Worm (Caenorhabditis elegans): ENCODE data around the gene srh-141.

srh-141 gene

DNA sequence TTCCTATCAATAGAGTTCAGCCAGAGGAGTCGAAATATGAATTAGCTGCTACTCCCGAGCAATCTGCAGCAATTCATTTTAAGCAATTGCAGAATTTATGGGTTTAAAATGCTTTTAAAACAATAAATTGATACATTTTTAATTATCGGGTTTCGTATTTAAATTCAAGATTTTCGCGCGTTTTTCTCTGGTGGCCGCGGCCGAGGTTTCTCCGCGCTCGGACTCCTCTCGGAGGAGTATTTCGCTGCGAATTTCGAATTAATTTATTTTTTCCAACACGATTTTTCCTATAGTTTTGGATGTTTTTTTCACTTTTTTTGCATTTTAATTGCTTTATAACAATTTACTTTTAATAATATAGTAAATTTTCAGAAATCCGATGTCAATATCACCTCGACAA, 42.2 kb upstream of the srh-141 start, which contains the start of gene F13A7.14 (continued):
- TF ChIP-seq efl-1 (GFP tag; optimal IDR thresholded peaks at IDR 0.05), result peak; percentile 73
- no peak for TF ChIP-seq snpc-4 (GFP tag; optimal IDR thresholded peaks at IDR 0.05)
- peak in 3 of 4 experiments; percentile 53 to 72 (median 69) for TF ChIP-seq snpc-4 (tag; optimal IDR thresholded peaks at IDR 0.05)
- no peak for TF ChIP-seq B0019.2 (GFP tag; conservative IDR thresholded peaks at IDR 0.05)
- TF ChIP-seq mel-28 (tag; optimal IDR thresholded peaks at IDR 0.05; ENCODE audit: borderline replicate concordance), result no peak
- TF ChIP-seq madf-3 (GFP tag; IDR thresholded peaks at IDR 0.05), result no peak
- TF ChIP-seq snpc-1.3 (tag; optimal IDR thresholded peaks at IDR 0.05; ENCODE audit: insufficient read depth), result peak; percentile 39
- no peak for TF ChIP-seq sdz-38 (tag; optimal IDR thresholded peaks at IDR 0.05)
- TF ChIP-seq nfyb-1 (GFP tag; IDR thresholded peaks at IDR 0.05), result no peak
- TF ChIP-seq hsf-1 (GFP tag; IDR thresholded peaks at IDR 0.05), result no peak
- no peak for TF ChIP-seq nhr-27 (tag; optimal IDR thresholded peaks at IDR 0.05)
- peak; percentile 42 for TF ChIP-seq madf-10 (tag; optimal IDR thresholded peaks at IDR 0.05)
- TF ChIP-seq Y53F4B.3 (GFP tag; IDR thresholded peaks at IDR 0.05), result no peak
- no peak for TF ChIP-seq F39B2.1 (GFP tag; IDR thresholded peaks at IDR 0.05)
- peak; percentile 52 for TF ChIP-seq ceh-91 (GFP tag; IDR thresholded peaks at IDR 0.05)
- no peak for TF ChIP-seq hrde-1 (tag; optimal IDR thresholded peaks at IDR 0.05; ENCODE audit: borderline replicate concordance)
- TF ChIP-seq T26A5.8 (tag; optimal IDR thresholded peaks at IDR 0.05), result no peak
- peak; percentile 80 for TF ChIP-seq ceh-27 (GFP tag; optimal IDR thresholded peaks at IDR 0.05)
- TF ChIP-seq rcor-1 (GFP tag; IDR thresholded peaks at IDR 0.05), result peak; percentile 70
- TF ChIP-seq pbrm-1 (GFP tag; IDR thresholded peaks at IDR 0.05), result no peak
- TF ChIP-seq sptf-2 (GFP tag; optimal IDR thresholded peaks at IDR 0.05), result no peak
- TF ChIP-seq pha-4 (tag; optimal IDR thresholded peaks at IDR 0.05), result no peak
- TF ChIP-seq dpff-1 (tag; optimal IDR thresholded peaks at IDR 0.05), result no peak
- TF ChIP-seq lin-35 (GFP tag; optimal IDR thresholded peaks at IDR 0.05), result peak; percentile 16 to 90 (median 30)
- no peak for TF ChIP-seq lsy-27 (tag; optimal IDR thresholded peaks at IDR 0.05; ENCODE audit: borderline replicate concordance, insufficient read depth)
- TF ChIP-seq F23B12.7 (tag; optimal IDR thresholded peaks at IDR 0.05; ENCODE audit: insufficient read depth), result peak; percentile 30
- TF ChIP-seq lsl-1 (GFP tag; optimal IDR thresholded peaks at IDR 0.05), result peak; percentile 36
- TF ChIP-seq F49E8.2 (tag; optimal IDR thresholded peaks at IDR 0.05; ENCODE audit: insufficient read depth), result no peak
- TF ChIP-seq lir-1 (GFP tag; conservative IDR thresholded peaks at IDR 0.05), result peak; percentile 60
- TF ChIP-seq hlh-26 (GFP tag; conservative IDR thresholded peaks at IDR 0.05), result no peak
- TF ChIP-seq F52B5.7 (tag; optimal IDR thresholded peaks at IDR 0.05), result no peak
- no peak for TF ChIP-seq ztf-28 (GFP tag; IDR thresholded peaks at IDR 0.05)
- TF ChIP-seq tbx-9 (tag; optimal IDR thresholded peaks at IDR 0.05; ENCODE audit: borderline replicate concordance), result no peak
- no peak for TF ChIP-seq F57C9.4 (tag; optimal IDR thresholded peaks at IDR 0.05)
- TF ChIP-seq chd-7 (tag; optimal IDR thresholded peaks at IDR 0.05), result peak; percentile 47
- no peak for TF ChIP-seq nfya-2 (GFP tag; IDR thresholded peaks at IDR 0.05)
- no peak for TF ChIP-seq unc-62 (GFP tag; optimal IDR thresholded peaks at IDR 0.05)
- TF ChIP-seq fkh-3 (tag; optimal IDR thresholded peaks at IDR 0.05), result no peak
- 0 out of 2 replicates have a peak, but pooled peaks have one; percentile 51 for TF ChIP-seq let-526 (GFP tag; IDR thresholded peaks at IDR 0.05)
- TF ChIP-seq athp-1 (tag; optimal IDR thresholded peaks at IDR 0.05), result peak; percentile 42
- TF ChIP-seq nhr-120 (GFP tag; IDR thresholded peaks at IDR 0.05), result no peak
- TF ChIP-seq F37B4.10 (GFP tag; IDR thresholded peaks at IDR 0.05), result no peak
- TF ChIP-seq bed-1 (GFP tag; IDR thresholded peaks at IDR 0.05), result no peak
- peak; percentile 66 for TF ChIP-seq madf-8 (GFP tag; conservative IDR thresholded peaks at IDR 0.05)
- no peak for TF ChIP-seq lin-26 (GFP tag; IDR thresholded peaks at IDR 0.05)
- TF ChIP-seq hmg-1.2 (GFP tag; IDR thresholded peaks at IDR 0.05), result no peak
- TF ChIP-seq ztf-18 (tag; optimal IDR thresholded peaks at IDR 0.05), result no peak
- no peak for TF ChIP-seq attf-5 (GFP tag; optimal IDR thresholded peaks at IDR 0.05)

Measured in whole organism, young adult.